Fruit fly (Drosophila melanogaster) whole organism, prepupa: ENCODE data around the gene CG3552.

ENCODE experiments used
- CG6276 ChIP-seq: fragments of 200-800 bp; sonication (Bioruptor generic); optimal IDR thresholded peaks from 2 replicates; lab custom pipeline; 2017; ENCODE audit warnings: missing biosample characterization, mild to moderate bottlenecking, missing genetic modification characterization
- Gug ChIP-seq: fragments of 200-800 bp; sonication (Bioruptor generic); IDR thresholded peaks from 2 replicates; pipeline ENCODE4 v1.3.6; 2022; ENCODE audit warnings: missing biosample characterization, missing genetic modification characterization
- spab ChIP-seq: fragments of 200-800 bp; sonication (Bioruptor generic); optimal IDR thresholded peaks from 2 replicates; lab custom pipeline; 2017; ENCODE audit warnings: missing biosample characterization, mild to moderate bottlenecking, missing genetic modification characterization, missing genetic modification reagents

- TF ChIP-seq spab (GFP tag; lab: Kevin White, UChicago), result peak; percentile 2
- no peak for TF ChIP-seq Gug (GFP tag; lab: Robert Waterston, UW)
- TF ChIP-seq CG6276 (GFP tag; lab: Kevin White, UChicago), result peak; percentile 73
Measured at dm6 chr3L:9467763-9468206, 11.7 kb downstream of the CG3552 start.
